Fruit fly (Drosophila melanogaster) whole organism, embryonic: ENCODE measurements around the gene Rchy1.
A peak's percentile ranks its signal among the peaks of the same experiment; 100 is the strongest.

Source experiments
- Ada2b ChIP-seq: fragments of 200-800 bp; sonication (Bioruptor generic); IDR thresholded peaks from 2 replicates; pipeline ENCODE4 v1.3.6; 2022; ENCODE audit warnings: missing biosample characterization, missing genetic modification characterization
- Bdp1 ChIP-seq: fragments of 200-800 bp; sonication (Bioruptor generic); optimal IDR thresholded peaks from 3 replicates; lab custom pipeline; 2016; ENCODE audit warnings: missing biosample characterization, missing genetic modification characterization
- CG1024 ChIP-seq: fragments of 200-800 bp; sonication (Bioruptor generic); IDR thresholded peaks from 2 replicates; pipeline ENCODE4 v1.3.6; 2022; ENCODE audit warnings: missing biosample characterization, missing genetic modification characterization
- CG10431 ChIP-seq: fragments of 200-800 bp; sonication (Bioruptor generic); optimal IDR thresholded peaks from 3 replicates; lab custom pipeline; 2018; ENCODE audit warnings: missing biosample characterization, mild to moderate bottlenecking, missing genetic modification characterization
- CG10565 ChIP-seq: fragments of 200-800 bp; sonication (Bioruptor generic); optimal IDR thresholded peaks from 3 replicates; lab custom pipeline; 2016; ENCODE audit warnings: missing biosample characterization, mild to moderate bottlenecking, missing genetic modification characterization
- CG10959 ChIP-seq: fragments of 200-800 bp; sonication (Bioruptor generic); IDR thresholded peaks from 2 replicates; pipeline ENCODE4 v1.3.6; 2022; ENCODE audit warnings: missing biosample characterization, missing genetic modification characterization
- CG11398 ChIP-seq: fragments of 200-800 bp; sonication (Bioruptor generic); optimal IDR thresholded peaks from 2 replicates; lab custom pipeline; 2016; ENCODE audit warnings: missing biosample characterization, missing genetic modification characterization
- CG11696 ChIP-seq: fragments of 200-800 bp; sonication (Bioruptor generic); IDR thresholded peaks from 2 replicates; pipeline ENCODE4 v1.3.6; 2022; ENCODE audit warnings: missing biosample characterization, missing genetic modification characterization
- CG12769 ChIP-seq: fragments of 200-800 bp; sonication (Bioruptor generic); optimal IDR thresholded peaks from 2 replicates; lab custom pipeline; 2019; ENCODE audit warnings: missing biosample characterization, mild to moderate bottlenecking, missing genetic modification characterization, moderate library complexity
- CG13894 ChIP-seq: fragments of 200-800 bp; sonication (Bioruptor generic); optimal IDR thresholded peaks from 3 replicates; lab custom pipeline; 2018; ENCODE audit warnings: missing biosample characterization, mild to moderate bottlenecking, missing genetic modification characterization, moderate library complexity
- CG14710 ChIP-seq: fragments of 200-800 bp; sonication (Bioruptor generic); optimal IDR thresholded peaks from 3 replicates; lab custom pipeline; 2019; ENCODE audit warnings: missing biosample characterization, mild to moderate bottlenecking, missing genetic modification characterization, moderate library complexity
- CG17361 ChIP-seq: fragments of 200-800 bp; sonication (Bioruptor generic); IDR thresholded peaks from 3 replicates; pipeline ENCODE4 v1.3.6; 2022; ENCODE audit warnings: missing biosample characterization, missing genetic modification characterization
- CG17829 ChIP-seq: fragments of 200-800 bp; optimal IDR thresholded peaks from 2 replicates; lab custom pipeline; 2019; ENCODE audit warnings: missing biosample characterization, mild to moderate bottlenecking, missing genetic modification characterization, moderate library complexity
- CG18764 ChIP-seq: fragments of 200-800 bp; sonication (Bioruptor generic); optimal IDR thresholded peaks from 3 replicates; lab custom pipeline; 2016; ENCODE audit warnings: missing biosample characterization, missing genetic modification characterization
- CG31388 ChIP-seq: fragments of 200-800 bp; sonication (Bioruptor generic); optimal IDR thresholded peaks from 2 replicates; lab custom pipeline; 2016; ENCODE audit warnings: missing biosample characterization, missing genetic modification characterization
- CG3163 ChIP-seq: fragments of 200-800 bp; sonication (Bioruptor generic); optimal IDR thresholded peaks from 3 replicates; lab custom pipeline; 2016; ENCODE audit warnings: missing biosample characterization, missing genetic modification characterization
- CG33213 ChIP-seq: fragments of 200-800 bp; sonication (Bioruptor generic); optimal IDR thresholded peaks from 3 replicates; lab custom pipeline; 2016; ENCODE audit warnings: missing biosample characterization, missing genetic modification characterization
- CG5245 ChIP-seq: fragments of 200-800 bp; sonication (Bioruptor generic); optimal IDR thresholded peaks from 3 replicates; lab custom pipeline; 2016; ENCODE audit warnings: missing biosample characterization, missing genetic modification characterization
- CG5953 ChIP-seq: fragments of 200-800 bp; sonication (Bioruptor generic); IDR thresholded peaks from 2 replicates; pipeline ENCODE4 v1.3.6; 2022; ENCODE audit warnings: missing biosample characterization, missing genetic modification characterization
- CG6813 ChIP-seq: fragments of 200-800 bp; sonication (Bioruptor generic); optimal IDR thresholded peaks from 2 replicates; lab custom pipeline; 2017; ENCODE audit warnings: missing biosample characterization, missing genetic modification characterization, mild to moderate bottlenecking, moderate library complexity, missing genetic modification reagents
- Chrac-16 ChIP-seq: fragments of 200-800 bp; sonication (Bioruptor generic); optimal IDR thresholded peaks from 3 replicates; lab custom pipeline; 2016; ENCODE audit warnings: missing biosample characterization, missing genetic modification characterization
- Dfd ChIP-seq, 2 experiments: fragments of >200 bp; optimal IDR thresholded peaks; 2 replicates each; lab custom pipeline; 2017; ENCODE audit warnings: missing biosample characterization in 2 of 2, missing genetic modification characterization in 2 of 2
- Dp ChIP-seq: fragments of 200-800 bp; sonication (Bioruptor generic); optimal IDR thresholded peaks from 2 replicates; lab custom pipeline; 2018; ENCODE audit warnings: missing biosample characterization, mild to moderate bottlenecking, missing genetic modification characterization, moderate library complexity
- HLHmδ ChIP-seq: fragments of 200-800 bp; sonication (Bioruptor generic); optimal IDR thresholded peaks from 2 replicates; lab custom pipeline; 2018; ENCODE audit warnings: missing biosample characterization, mild to moderate bottlenecking, missing genetic modification characterization, moderate library complexity
- Hey ChIP-seq: fragments of 200-800 bp; sonication (Bioruptor generic); optimal IDR thresholded peaks from 3 replicates; lab custom pipeline; 2018; ENCODE audit warnings: missing biosample characterization, mild to moderate bottlenecking, missing genetic modification characterization
- Mes4 ChIP-seq: fragments of 200-800 bp; sonication (Bioruptor generic); optimal IDR thresholded peaks from 2 replicates; lab custom pipeline; 2016; ENCODE audit warnings: missing biosample characterization, missing genetic modification characterization
- Rfx ChIP-seq: fragments of 200-800 bp; sonication (Bioruptor generic); IDR thresholded peaks from 2 replicates; pipeline ENCODE4 v1.3.6; 2022; ENCODE audit warnings: missing biosample characterization, missing genetic modification characterization
- Ssrp ChIP-seq: fragments of 200-800 bp; sonication (Bioruptor generic); optimal IDR thresholded peaks from 2 replicates; lab custom pipeline; 2018; ENCODE audit warnings: missing biosample characterization, mild to moderate bottlenecking, missing genetic modification characterization, moderate library complexity
- Vsx1 ChIP-seq: fragments of 200-800 bp; sonication (Bioruptor generic); optimal IDR thresholded peaks from 2 replicates; lab custom pipeline; 2017; ENCODE audit warnings: missing biosample characterization, mild to moderate bottlenecking, missing genetic modification characterization, missing genetic modification reagents
- az2 ChIP-seq: fragments of 200-800 bp; sonication (Bioruptor generic); optimal IDR thresholded peaks from 3 replicates; lab custom pipeline; 2016; ENCODE audit warnings: missing biosample characterization, missing genetic modification characterization
- bcd ChIP-seq: fragments of 200-800 bp; sonication (Bioruptor generic); optimal IDR thresholded peaks from 2 replicates; lab custom pipeline; 2017; ENCODE audit warnings: missing biosample characterization, mild to moderate bottlenecking, missing genetic modification characterization
- dpn ChIP-seq, 2 experiments: fragments of 200-800 bp; sonication (Bioruptor generic); optimal IDR thresholded peaks; 3 replicates each; lab custom pipeline; 2016; ENCODE audit warnings: missing biosample characterization in 2 of 2, missing genetic modification characterization in 2 of 2
- ems ChIP-seq: fragments of 200-800 bp; sonication (Bioruptor generic); optimal IDR thresholded peaks from 3 replicates; lab custom pipeline; 2016; ENCODE audit warnings: missing biosample characterization, missing genetic modification characterization
- gem ChIP-seq: fragments of 200-800 bp; sonication (Bioruptor generic); optimal IDR thresholded peaks from 2 replicates; lab custom pipeline; 2019; ENCODE audit warnings: missing biosample characterization, mild to moderate bottlenecking, missing genetic modification characterization, moderate library complexity
- grn ChIP-seq: fragments of 200-800 bp; sonication (Bioruptor generic); optimal IDR thresholded peaks from 3 replicates; lab custom pipeline; 2017; ENCODE audit warnings: missing biosample characterization, missing genetic modification characterization
- inv ChIP-seq: fragments of 200-800 bp; sonication (Bioruptor generic); IDR thresholded peaks from 2 replicates; pipeline ENCODE4 v1.3.6; 2022; ENCODE audit warnings: missing biosample characterization, missing genetic modification characterization; ENCODE audit not compliant: partially characterized antibody
- jigr1 ChIP-seq: fragments of 200-800 bp; sonication (Bioruptor generic); IDR thresholded peaks from 3 replicates; pipeline ENCODE4 v1.3.6; 2022; ENCODE audit warnings: missing biosample characterization, missing genetic modification characterization
- jing ChIP-seq: fragments of 200-800 bp; sonication (Bioruptor generic); optimal IDR thresholded peaks from 2 replicates; lab custom pipeline; 2018; ENCODE audit warnings: missing biosample characterization, mild to moderate bottlenecking, missing genetic modification characterization
- jumu ChIP-seq: fragments of 200-800 bp; sonication (Bioruptor generic); optimal IDR thresholded peaks from 3 replicates; lab custom pipeline; 2016; ENCODE audit warnings: missing biosample characterization, missing genetic modification characterization
- nerfin-1 ChIP-seq: fragments of 200-800 bp; sonication (Bioruptor generic); optimal IDR thresholded peaks from 3 replicates; lab custom pipeline; 2019; ENCODE audit warnings: missing biosample characterization, mild to moderate bottlenecking, missing genetic modification characterization, moderate library complexity
- oc ChIP-seq: fragments of 200-800 bp; sonication (Bioruptor generic); optimal IDR thresholded peaks from 2 replicates; lab custom pipeline; 2018; ENCODE audit warnings: missing biosample characterization, mild to moderate bottlenecking, missing genetic modification characterization, moderate library complexity
- onecut ChIP-seq: fragments of 200-800 bp; sonication (Bioruptor generic); IDR thresholded peaks from 2 replicates; pipeline ENCODE4 v1.3.6; 2022; ENCODE audit warnings: missing biosample characterization, missing genetic modification characterization
- otp ChIP-seq: fragments of 200-800 bp; sonication (Bioruptor generic); IDR thresholded peaks from 3 replicates; pipeline ENCODE4, ENCODE4 v1.3.6; 2022; ENCODE audit warnings: missing biosample characterization, missing genetic modification characterization
- pros ChIP-seq: fragments of 200-800 bp; sonication (Bioruptor generic); optimal IDR thresholded peaks from 3 replicates; lab custom pipeline; 2019; ENCODE audit warnings: missing biosample characterization, mild to moderate bottlenecking, missing genetic modification characterization, moderate library complexity
- seq ChIP-seq: fragments of 200-800 bp; sonication (Bioruptor generic); IDR thresholded peaks from 2 replicates; pipeline ENCODE4 v1.3.6; 2022; ENCODE audit warnings: missing biosample characterization, missing genetic modification characterization
- sna ChIP-seq: fragments of 200-800 bp; sonication (Bioruptor generic); IDR thresholded peaks from 2 replicates; pipeline ENCODE4 v1.3.6; 2022; ENCODE audit warnings: missing biosample characterization, missing genetic modification characterization; ENCODE audit not compliant: partially characterized antibody
- ssp ChIP-seq: fragments of 200-800 bp; sonication (Bioruptor generic); IDR thresholded peaks from 2 replicates; pipeline ENCODE4 v1.3.6; 2022; ENCODE audit warnings: missing biosample characterization, missing genetic modification characterization
- tx ChIP-seq: fragments of 200-800 bp; sonication (Bioruptor generic); optimal IDR thresholded peaks from 2 replicates; lab custom pipeline; 2016; ENCODE audit warnings: missing biosample characterization, missing genetic modification characterization
- zfh2 ChIP-seq: fragments of 200-800 bp; sonication (Bioruptor generic); optimal IDR thresholded peaks from 2 replicates; lab custom pipeline; 2016; ENCODE audit warnings: missing biosample characterization, missing genetic modification characterization

The Rchy1 gene

DNA sequence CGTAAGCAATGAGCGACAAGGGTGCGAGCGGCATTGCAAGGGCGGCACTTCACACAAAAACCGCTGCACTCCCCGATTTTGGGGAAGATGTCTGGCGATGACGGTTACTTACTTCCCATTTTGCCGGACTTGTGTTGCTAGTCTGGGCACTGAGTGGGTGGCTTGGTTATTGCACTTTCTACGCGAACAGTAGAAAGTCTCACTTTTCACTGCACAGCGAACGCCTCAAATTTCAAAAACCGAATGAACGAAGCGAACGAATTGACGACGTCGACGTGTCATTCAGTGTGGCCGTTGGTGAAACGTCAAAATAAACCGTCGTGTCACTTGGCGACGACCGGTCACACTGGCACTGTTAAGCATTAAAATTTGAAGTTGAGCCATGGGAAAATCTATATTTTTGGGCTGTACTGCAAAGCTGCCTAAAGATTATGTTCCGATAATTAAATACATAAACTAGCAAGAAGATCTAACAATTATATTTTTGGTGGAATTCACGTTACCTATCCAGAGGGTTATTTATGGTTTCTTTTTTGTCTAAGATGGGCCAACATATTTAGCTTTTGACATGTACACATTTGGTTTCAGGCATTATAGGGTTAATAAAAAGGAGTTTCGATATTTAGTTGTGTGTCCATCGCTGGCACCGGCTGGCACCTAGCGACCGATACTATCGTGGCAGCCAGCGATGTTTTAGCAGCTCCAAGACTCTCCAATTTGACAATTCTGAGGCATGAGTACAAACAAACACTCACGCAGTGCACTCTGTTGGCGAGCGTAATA is 14.9 kb upstream of the Rchy1 start, which contains the start of the genes Sec61alpha and Daxx (continued):
- TF ChIP-seq Rfx (GFP tag; lab: Robert Waterston, UW) (peak; percentile 93), HLHmδ (GFP tag; lab: Kevin White, UChicago) (peak; percentile 79), Hey (tag; lab: Kevin White, UChicago) (no peak), CG5245 (GFP tag; lab: Kevin White, UChicago) (peak; percentile 40), zfh2 (GFP tag; lab: Kevin White, UChicago) (peak; percentile 96), CG14710 (tag; lab: Kevin White, UChicago) (peak; percentile 90), CG31388 (GFP tag; lab: Kevin White, UChicago) (peak; percentile 1), Bdp1 (GFP tag; lab: Kevin White, UChicago) (peak; percentile 77), CG12769 (peak; percentile 56), Mes4 (peak; percentile 65), oc (peak; percentile 71), CG17829 (tag; lab: Kevin White, UChicago) (peak; percentile 83), bcd (GFP tag; lab: Kevin White, UChicago) (peak; percentile 79), CG6813 (GFP tag; lab: Kevin White, UChicago) (peak; percentile 32), CG10959 (GFP tag; lab: Robert Waterston, UW) (peak; percentile 75), gem (tag; lab: Kevin White, UChicago) (peak; percentile 89), CG11696 (GFP tag; lab: Robert Waterston, UW) (no peak), jing (no peak), Ssrp (peak; percentile 45), dpn (GFP tag; optimal IDR thresholded peaks at IDR 0.05; lab: Kevin White, UChicago) (peak; percentile 88 to 92), CG11398 (GFP tag; lab: Kevin White, UChicago) (peak; percentile 64), ems (GFP tag; lab: Kevin White, UChicago) (peak; percentile 85), CG1024 (peak; percentile 68), az2 (GFP tag; lab: Kevin White, UChicago) (peak; percentile 86), CG13894 (tag; lab: Kevin White, UChicago) (peak; percentile 81), sna (GFP tag; lab: Robert Waterston, UW) (peak; percentile 98), inv (GFP tag; lab: Robert Waterston, UW) (peak; percentile 100), jumu (peak; percentile 91), Chrac-16 (GFP tag; lab: Kevin White, UChicago) (peak; percentile 84), CG10565 (peak; percentile 31), pros (GFP tag; lab: Kevin White, UChicago) (no peak), CG3163 (peak; percentile 73), onecut (GFP tag; lab: Robert Waterston, UW) (peak; percentile 67), otp (GFP tag; lab: Robert Waterston, UW) (peak; percentile 71; the same call in 2 of the 3 replicates), jigr1 (GFP tag; lab: Robert Waterston, UW) (peak; percentile 69; the same call in 2 of the 3 replicates), Ada2b (GFP tag; lab: Robert Waterston, UW) (peak; percentile 75), nerfin-1 (peak; percentile 58), CG10431 (GFP tag; lab: Kevin White, UChicago) (peak; percentile 42), ssp (GFP tag; lab: Robert Waterston, UW) (peak; percentile 73), CG17361 (GFP tag; lab: Robert Waterston, UW) (peak; percentile 83), Dp (GFP tag; lab: Kevin White, UChicago) (peak; percentile 49), grn (no peak), CG18764 (GFP tag; lab: Kevin White, UChicago) (peak; percentile 70), CG33213 (peak; percentile 91), tx (GFP tag; lab: Kevin White, UChicago) (peak; percentile 87), seq (GFP tag; lab: Robert Waterston, UW) (peak; percentile 64), CG5953 (peak; percentile 66), Dfd (GFP tag; optimal IDR thresholded peaks at IDR 0.05; lab: Kevin White, UChicago) (no peak), Vsx1 (GFP tag; lab: Kevin White, UChicago) (no peak)
